Fruit fly (Drosophila melanogaster): ENCODE results near the gene Fim.

The Fim gene

dm6 chrX:17289225-17289624, 12.5 kb downstream of the Fim start:
- TF ChIP-seq CG8478 (optimal IDR thresholded peaks at IDR 0.05) (no peak), CTCF (optimal IDR thresholded peaks at IDR 0.05) (no peak)

DNA sequence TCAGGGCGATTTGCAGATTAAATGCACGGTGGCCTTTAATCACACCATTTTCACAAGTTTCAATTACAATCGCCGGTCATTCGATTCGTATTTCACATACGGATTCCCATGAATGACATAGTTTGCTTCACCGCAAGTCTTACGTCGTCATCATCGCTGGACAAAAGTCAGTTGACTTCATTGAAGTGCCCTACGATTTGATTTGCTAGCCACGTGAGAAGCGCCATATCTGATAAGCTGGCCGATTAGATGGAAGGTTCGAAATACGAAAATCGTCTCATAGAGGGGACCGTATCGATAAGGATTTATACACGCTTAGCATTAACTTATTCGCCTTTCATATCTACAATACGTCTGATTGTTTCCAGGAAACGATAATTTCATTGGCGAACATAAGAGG, 16.7 kb downstream of the Fim start:
- no peak for TF ChIP-seq CG8478 (optimal IDR thresholded peaks at IDR 0.05)
- TF ChIP-seq CTCF (optimal IDR thresholded peaks at IDR 0.05) = no peak

dm6 chrX:17284400-17284799, 17.3 kb downstream of the Fim start, which contains the start of gene CG8661:
CG8661 (minus strand) TSS chrX:17284500.
- TF ChIP-seq CTCF (optimal IDR thresholded peaks at IDR 0.05) (no peak), CG8478 (optimal IDR thresholded peaks at IDR 0.05) (no peak)

dm6 chrX:17282626-17283025, 19.1 kb downstream of the Fim start, which contains the start of gene CG8664:
CG8664 (minus strand) TSS chrX:17282726.
- no peak for TF ChIP-seq CG8478 (optimal IDR thresholded peaks at IDR 0.05)
- no peak for TF ChIP-seq CTCF (optimal IDR thresholded peaks at IDR 0.05)

dm6 chrX:17282196-17282595, 19.5 kb downstream of the Fim start, which contains the start of gene CG5445:
CG5445 (plus strand) TSS chrX:17282496.
- TF ChIP-seq CTCF (optimal IDR thresholded peaks at IDR 0.05) = no peak
- no peak for TF ChIP-seq CG8478 (optimal IDR thresholded peaks at IDR 0.05)

DNA sequence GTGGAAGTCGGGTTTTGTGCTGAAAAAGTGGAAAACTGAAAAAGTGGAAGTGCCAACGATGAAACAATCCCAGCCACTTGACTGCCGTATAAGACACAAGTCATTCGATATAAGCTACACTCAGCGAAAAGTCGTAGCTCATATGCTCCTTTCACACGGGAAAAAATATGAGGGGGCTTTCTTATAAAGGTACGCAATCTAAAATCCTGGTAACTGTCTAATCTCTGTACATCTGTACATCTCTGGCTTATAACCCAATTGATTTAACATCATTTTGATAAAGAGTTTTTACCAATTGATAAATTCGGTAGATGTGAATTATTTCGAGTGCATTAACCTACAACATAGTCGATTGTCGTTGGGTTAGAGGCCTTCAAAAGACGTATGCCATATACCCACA, 26.9 kb downstream of the Fim start:
- no peak for TF ChIP-seq CG8478 (optimal IDR thresholded peaks at IDR 0.05)
- no peak for TF ChIP-seq CTCF (optimal IDR thresholded peaks at IDR 0.05)

DNA sequence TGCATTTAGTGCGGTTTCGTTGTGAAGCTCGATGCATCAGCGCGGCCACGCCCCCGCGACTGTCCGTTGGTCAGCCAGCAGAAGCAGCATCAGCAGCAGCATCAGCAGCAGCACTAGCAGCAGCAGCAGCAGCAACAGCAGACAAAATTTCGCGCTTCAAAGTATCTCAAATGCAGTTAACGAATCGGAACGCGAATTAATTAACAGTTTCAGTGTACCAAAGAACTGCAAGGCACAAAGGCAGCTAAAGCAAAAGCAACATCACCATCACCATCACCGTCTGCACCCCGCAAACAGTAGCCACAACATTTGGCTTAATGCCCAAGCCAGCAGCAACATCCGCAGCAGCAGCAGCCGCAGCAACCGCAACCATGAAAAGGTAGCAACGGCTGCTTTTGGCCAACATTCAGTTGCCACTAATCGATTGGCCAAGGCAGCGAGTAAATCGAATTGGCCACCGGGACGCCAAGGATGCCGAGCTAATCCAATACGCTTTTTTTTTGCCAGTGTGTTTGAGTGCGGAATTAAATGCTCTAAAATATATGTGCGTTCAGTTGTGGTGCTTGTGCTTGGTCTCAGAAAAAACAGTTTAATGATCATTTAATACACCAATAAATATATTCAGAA, 36.2 kb downstream of the Fim start:
- TF ChIP-seq CTCF (optimal IDR thresholded peaks at IDR 0.05) (no peak), CG8478 (optimal IDR thresholded peaks at IDR 0.05) (no peak)

DNA sequence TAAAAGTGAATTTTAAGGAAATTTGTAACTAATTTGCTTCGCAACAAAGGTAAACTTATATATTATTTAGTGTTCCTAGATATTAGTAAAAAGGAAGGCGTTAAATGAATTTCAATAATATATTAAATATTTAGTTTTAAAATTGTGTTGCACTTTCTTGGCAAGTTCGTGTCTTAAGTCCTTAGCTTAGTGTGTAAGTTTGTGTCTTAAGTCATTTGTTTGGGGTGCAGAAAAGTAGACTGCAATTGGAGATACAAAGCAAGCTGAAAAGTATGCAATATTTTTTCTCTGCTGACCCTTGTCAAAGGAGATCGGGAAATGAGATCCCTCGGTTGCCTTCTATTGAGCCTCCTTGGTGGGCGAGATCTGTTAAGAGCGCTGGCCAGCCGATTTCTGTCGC, 39.7 kb downstream of the Fim start:
- TF ChIP-seq CTCF (optimal IDR thresholded peaks at IDR 0.05) = no peak
- no peak for TF ChIP-seq CG8478 (optimal IDR thresholded peaks at IDR 0.05)

DNA sequence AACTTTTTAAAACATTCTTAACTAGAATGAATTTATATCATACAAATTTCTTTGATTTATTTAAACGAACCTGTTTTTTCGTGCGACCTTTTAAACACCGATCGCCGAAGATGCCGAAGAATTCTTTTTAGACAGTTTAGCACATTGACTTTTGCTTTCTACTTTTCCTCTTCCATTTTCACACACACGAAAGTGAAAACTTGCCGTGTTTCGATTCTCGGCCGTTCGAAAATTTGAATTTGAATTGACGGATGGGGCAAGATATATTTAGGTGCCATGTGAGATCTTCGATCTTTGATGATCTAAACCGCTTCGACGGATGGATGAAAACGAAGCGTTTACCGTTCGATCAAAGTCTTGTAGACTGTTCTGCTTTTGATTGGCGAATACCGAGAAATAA, 46.1 kb downstream of the Fim start:
- TF ChIP-seq CG8478 (optimal IDR thresholded peaks at IDR 0.05) (no peak), CTCF (optimal IDR thresholded peaks at IDR 0.05) (no peak)

DNA sequence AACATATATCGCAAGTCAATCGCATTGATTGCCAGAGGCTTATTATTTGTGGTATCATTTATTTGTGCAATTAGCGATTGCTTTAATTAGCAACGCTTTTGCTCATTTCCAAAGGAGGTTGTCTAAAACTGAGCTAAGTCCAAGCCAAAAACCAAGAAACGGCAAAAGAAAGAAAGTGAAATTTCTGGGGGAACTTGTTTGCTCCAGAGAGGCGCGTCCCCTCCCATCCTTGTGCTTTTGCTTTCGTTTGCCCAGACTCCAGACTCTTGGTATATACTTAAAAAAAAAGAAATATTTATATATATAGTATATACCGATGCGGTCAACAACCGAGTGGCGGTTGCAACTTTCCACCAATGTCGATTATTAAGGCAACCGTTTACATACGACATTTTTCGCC, 47.6 kb downstream of the Fim start:
- TF ChIP-seq CG8478 (optimal IDR thresholded peaks at IDR 0.05) (no peak), CTCF (optimal IDR thresholded peaks at IDR 0.05) (no peak)

dm6 chrX:17249326-17249725, 52.4 kb downstream of the Fim start, which contains the start of gene CG8675:
CG8675 (minus strand) TSS chrX:17249502.
- TF ChIP-seq CTCF (optimal IDR thresholded peaks at IDR 0.05) (peak in 1 of 2 experiments; percentile 48), CG8478 (optimal IDR thresholded peaks at IDR 0.05) (no peak)

- no peak for TF ChIP-seq CTCF (optimal IDR thresholded peaks at IDR 0.05)
- TF ChIP-seq CG8478 (optimal IDR thresholded peaks at IDR 0.05) = no peak
Measured at dm6 chrX:17246916-17247315, 54.8 kb downstream of the Fim start, which contains the start of gene CG42854. CG42854 (minus strand) TSS chrX:17247016.

dm6 chrX:17244854-17245253, 56.9 kb downstream of the Fim start, which contains the start of gene CG8915:
CG8915 (minus strand) TSS chrX:17245001.
- TF ChIP-seq CTCF (optimal IDR thresholded peaks at IDR 0.05) = no peak
- no peak for TF ChIP-seq CG8478 (optimal IDR thresholded peaks at IDR 0.05)

DNA sequence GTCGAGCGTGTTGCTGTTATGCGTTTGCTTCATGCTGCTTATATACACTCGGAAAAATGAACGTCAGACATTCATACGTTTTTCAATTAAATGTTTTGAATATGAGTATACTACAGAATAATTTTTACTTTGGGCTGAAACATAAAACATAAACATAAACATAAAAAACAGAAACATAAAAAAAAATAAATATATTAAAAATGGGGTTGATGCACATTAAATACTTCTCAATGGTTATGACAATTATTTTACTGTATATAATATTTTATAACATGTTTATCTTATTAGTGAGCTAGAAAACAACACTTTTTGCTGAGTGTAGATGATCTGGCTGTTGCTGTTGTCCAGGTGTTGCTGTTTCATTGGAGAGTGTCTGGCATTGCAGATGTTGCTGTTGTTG, 64.3 kb downstream of the Fim start:
- TF ChIP-seq CTCF (optimal IDR thresholded peaks at IDR 0.05) (no peak), CG8478 (optimal IDR thresholded peaks at IDR 0.05) (no peak)

DNA sequence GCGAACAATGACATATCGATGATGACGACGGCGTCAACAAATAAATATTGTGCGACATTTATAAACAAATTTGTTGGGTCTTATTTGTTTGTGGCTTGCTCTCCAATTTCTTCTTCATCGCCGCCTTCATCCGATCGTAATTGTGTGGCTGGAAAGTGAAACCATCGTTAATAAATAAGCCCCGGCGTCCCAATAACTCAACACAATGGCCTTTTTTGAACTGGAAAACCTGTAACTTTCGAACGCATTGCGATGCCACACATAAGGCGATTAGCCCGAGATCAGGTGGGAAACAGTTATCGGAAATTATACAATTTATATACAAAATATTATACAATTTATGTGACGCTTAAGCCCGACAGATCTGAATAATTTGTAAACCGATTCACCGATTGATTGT, 65.3 kb downstream of the Fim start:
- TF ChIP-seq CTCF (optimal IDR thresholded peaks at IDR 0.05) = no peak
- no peak for TF ChIP-seq CG8478 (optimal IDR thresholded peaks at IDR 0.05)

Data from S2 (cell line).